Worm (Caenorhabditis elegans) whole organism, early embryonic: ENCODE results near the gene Y51A2D.8.

ENCODE experiments used
- B0310.2 ChIP-seq: sonication (generic microtip); optimal IDR thresholded peaks from 2 replicates; lab custom pipeline; 2016; ENCODE audit warnings: mild to moderate bottlenecking, missing genetic modification characterization, missing compliant biosample characterization
- F13C5.2 ChIP-seq: sonication (generic microtip); optimal IDR thresholded peaks from 2 replicates; lab custom pipeline; 2017; ENCODE audit warnings: mild to moderate bottlenecking, missing genetic modification characterization, inconsistent platforms, missing compliant biosample characterization
- aly-1 ChIP-seq: sonication (generic microtip); optimal IDR thresholded peaks from 2 replicates; lab custom pipeline; 2016; ENCODE audit warnings: missing genetic modification characterization, missing compliant biosample characterization
- ama-1 ChIP-seq: fragments of 150-350 bp; optimal IDR thresholded peaks from 2 replicates; lab custom pipeline; 2014
- ceh-13 ChIP-seq: fragments of 200-800 bp; sonication (Bioruptor generic); optimal IDR thresholded peaks from 2 replicates; lab custom pipeline; 2018; ENCODE audit warnings: mild to moderate bottlenecking, missing genetic modification characterization, missing compliant biosample characterization
- ceh-36 ChIP-seq: sonication (generic microtip); optimal IDR thresholded peaks from 2 replicates; lab custom pipeline; 2016; ENCODE audit warnings: missing genetic modification characterization, inconsistent platforms, missing compliant biosample characterization
- ets-7 ChIP-seq: sonication (generic microtip); optimal IDR thresholded peaks from 2 replicates; lab custom pipeline; 2016; ENCODE audit warnings: missing genotype, missing genetic modification characterization, missing compliant biosample characterization
- flt-1 ChIP-seq: fragments of 200-800 bp; sonication (Bioruptor generic); IDR thresholded peaks from 2 replicates; pipeline ENCODE4 v1.3.6; 2022; ENCODE audit warnings: missing genetic modification characterization, missing compliant biosample characterization
- hmbx-1 ChIP-seq: sonication (generic microtip); optimal IDR thresholded peaks from 2 replicates; lab custom pipeline; 2016; ENCODE audit warnings: mild to moderate bottlenecking, missing genetic modification characterization, missing compliant biosample characterization
- hmg-4 ChIP-seq: fragments of 200-800 bp; sonication (Bioruptor generic); optimal IDR thresholded peaks from 2 replicates; lab custom pipeline; 2018; ENCODE audit warnings: mild to moderate bottlenecking, missing genetic modification characterization, missing compliant biosample characterization
- hnd-1 ChIP-seq: sonication (generic microtip); optimal IDR thresholded peaks from 2 replicates; lab custom pipeline; 2016; ENCODE audit warnings: missing genetic modification characterization, missing compliant biosample characterization
- pes-1 ChIP-seq: fragments of 200-800 bp; sonication (Bioruptor generic); IDR thresholded peaks from 2 replicates; pipeline ENCODE4 v1.3.6; 2022; ENCODE audit warnings: missing genetic modification reagents, missing genetic modification characterization, missing compliant biosample characterization
- scrt-1 ChIP-seq: fragments of 200-800 bp; sonication (Bioruptor generic); IDR thresholded peaks from 2 replicates; pipeline ENCODE4 v1.3.6; 2022; ENCODE audit warnings: missing genetic modification characterization, missing compliant biosample characterization
- sea-1 ChIP-seq: fragments of 200-800 bp; sonication (Bioruptor generic); conservative IDR thresholded peaks from 2 replicates; pipeline ENCODE4 v1.3.6; 2022; ENCODE audit warnings: missing genetic modification characterization, missing compliant biosample characterization
- tbx-11 ChIP-seq: fragments of 200-800 bp; sonication (Bioruptor generic); IDR thresholded peaks from 2 replicates; pipeline ENCODE4 v1.3.6; 2022; ENCODE audit warnings: missing genetic modification characterization, missing compliant biosample characterization
- tbx-37 ChIP-seq: fragments of 200-800 bp; sonication (Bioruptor generic); conservative IDR thresholded peaks from 2 replicates; pipeline ENCODE4 v1.3.6; 2022; ENCODE audit warnings: missing genetic modification reagents, missing genetic modification characterization, missing compliant biosample characterization
- tra-4 ChIP-seq: sonication (generic microtip); optimal IDR thresholded peaks from 2 replicates; lab custom pipeline; 2017; ENCODE audit warnings: missing genetic modification characterization, missing compliant biosample characterization

The Y51A2D.8 gene

DNA sequence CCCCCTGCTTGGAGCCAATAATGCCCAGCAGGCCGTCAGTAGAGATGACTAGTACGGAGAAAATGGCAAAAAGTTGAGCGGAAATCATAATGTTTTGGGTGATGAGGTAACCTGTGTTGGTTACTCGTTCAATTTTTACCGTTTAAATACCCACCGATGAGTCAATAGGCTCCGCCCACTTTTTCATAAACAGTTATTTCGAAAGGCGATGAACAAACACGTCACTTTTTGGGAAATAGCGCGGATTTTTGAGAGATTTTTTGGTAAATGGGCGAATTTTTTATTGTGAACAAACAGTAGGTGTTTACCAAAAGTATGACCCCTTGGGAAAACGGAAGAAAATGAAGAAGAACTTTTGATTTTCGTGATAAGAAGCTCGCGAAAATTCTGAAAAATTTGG is 6.5 kb upstream of the Y51A2D.8 start, which contains the start of gene ttr-26:
ttr-26 (minus strand) TSS at position 101 of the 400 bp plus-strand sequence.
- no peak for TF ChIP-seq hnd-1 (tag; lab: Kevin White, UChicago)
- TF ChIP-seq flt-1 (GFP tag; lab: Robert Waterston, UW), result no peak
- TF ChIP-seq pes-1, result no peak
- TF ChIP-seq hmbx-1 (tag; lab: Kevin White, UChicago), result no peak
- no peak for TF ChIP-seq sea-1
- TF ChIP-seq aly-1, result no peak
- TF ChIP-seq tbx-37 (GFP tag; lab: Robert Waterston, UW), result no peak
- TF ChIP-seq B0310.2, result no peak
- no peak for TF ChIP-seq hmg-4
- TF ChIP-seq F13C5.2 (tag; lab: Kevin White, UChicago), result no peak
- TF ChIP-seq scrt-1 (GFP tag; lab: Robert Waterston, UW), result no peak
- no peak for TF ChIP-seq ceh-36 (tag; lab: Kevin White, UChicago)
- TF ChIP-seq tbx-11, result no peak
- TF ChIP-seq ama-1 (lab: Kevin White, UChicago), result no peak

DNA sequence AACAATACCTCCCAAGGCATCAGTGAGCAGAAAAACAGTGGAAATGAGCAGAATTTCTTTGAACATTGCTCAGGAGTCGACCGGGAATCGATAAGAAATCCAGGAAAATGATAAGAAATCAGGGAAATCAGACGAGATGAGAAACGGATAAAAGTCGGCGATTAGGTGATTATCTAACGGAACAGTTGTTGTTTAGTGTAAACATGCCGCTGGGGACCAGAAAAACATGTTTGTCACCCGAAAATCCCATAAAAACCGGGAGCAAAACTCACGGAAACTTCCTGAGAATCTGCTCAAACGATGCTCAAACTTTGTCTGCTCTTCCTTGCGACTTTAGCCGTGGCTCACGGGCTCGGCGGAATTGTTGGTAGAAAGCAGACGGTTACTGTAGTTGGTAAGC is 2.8 kb upstream of the Y51A2D.8 start, which contains the start of the genes ttr-24 and ttr-25:
ttr-24 (minus strand) TSS at position 156 of the 400 bp plus-strand sequence.
ttr-25 (plus strand) TSS at position 227 of the 400 bp plus-strand sequence.
- no peak for TF ChIP-seq tbx-37 (GFP tag; lab: Robert Waterston, UW)

DNA sequence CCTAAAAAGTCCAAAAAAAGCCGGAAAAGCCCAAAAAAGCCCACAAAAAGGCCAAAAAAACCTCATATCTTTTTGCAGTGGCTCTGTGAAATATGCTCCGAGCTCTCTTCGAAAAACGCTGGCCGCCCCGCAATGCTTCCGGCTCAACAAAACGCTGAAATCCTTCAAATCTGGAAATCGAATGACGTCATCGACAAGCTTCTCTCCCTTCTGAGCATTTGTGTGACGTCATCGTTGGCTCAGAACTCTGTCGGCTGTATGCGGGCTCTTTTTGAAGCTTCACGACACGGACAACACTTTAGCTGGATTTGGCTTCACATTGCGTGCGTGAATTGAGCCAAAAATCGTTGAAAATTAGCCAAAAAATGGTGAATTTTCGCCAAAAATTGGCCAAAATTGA is 17.6 kb downstream of the Y51A2D.8 start:
- TF ChIP-seq tra-4 (tag; lab: Kevin White, UChicago) (no peak), F13C5.2 (tag; lab: Kevin White, UChicago) (no peak), ceh-13 (no peak), aly-1 (no peak), ets-7 (tag; lab: Kevin White, UChicago) (no peak), tbx-11 (no peak), sea-1 (no peak), hmbx-1 (tag; lab: Kevin White, UChicago) (no peak), B0310.2 (no peak), ceh-36 (tag; lab: Kevin White, UChicago) (no peak), ama-1 (lab: Kevin White, UChicago) (no peak), flt-1 (GFP tag; lab: Robert Waterston, UW) (no peak)

DNA sequence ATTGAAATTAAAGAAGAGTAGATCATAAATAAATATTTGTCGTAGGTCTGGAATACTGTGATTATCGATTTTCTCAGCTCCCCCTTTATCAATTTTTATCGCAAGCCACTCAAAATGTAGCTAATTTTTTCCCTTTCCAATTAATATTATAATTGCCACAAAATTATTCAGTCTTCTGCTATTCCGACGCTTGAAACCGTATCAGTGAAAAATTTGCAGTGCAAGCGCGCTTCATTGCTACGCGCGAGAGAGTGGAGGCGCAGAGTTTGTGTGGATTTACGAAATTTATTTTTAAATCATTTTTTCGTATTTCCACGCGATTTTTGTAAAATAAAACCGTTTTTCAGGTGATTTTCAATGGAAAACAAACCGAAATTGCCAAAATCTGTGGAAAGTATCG is 20.0 kb downstream of the Y51A2D.8 start, which contains the start of gene ints-5:
ints-5 (plus strand) TSS at position 348 of the 400 bp plus-strand sequence.
- TF ChIP-seq F13C5.2 (tag; lab: Kevin White, UChicago), result no peak
- TF ChIP-seq ceh-13, result no peak
- no peak for TF ChIP-seq flt-1 (GFP tag; lab: Robert Waterston, UW)
- TF ChIP-seq tra-4 (tag; lab: Kevin White, UChicago), result no peak
- TF ChIP-seq ets-7 (tag; lab: Kevin White, UChicago), result no peak
- no peak for TF ChIP-seq scrt-1 (GFP tag; lab: Robert Waterston, UW)
- TF ChIP-seq ama-1 (lab: Kevin White, UChicago), result no peak
- no peak for TF ChIP-seq hmg-4
- TF ChIP-seq hnd-1 (tag; lab: Kevin White, UChicago), result no peak
- TF ChIP-seq hmbx-1 (tag; lab: Kevin White, UChicago), result no peak
- TF ChIP-seq pes-1, result no peak
- no peak for TF ChIP-seq tbx-37 (GFP tag; lab: Robert Waterston, UW)
- TF ChIP-seq aly-1, result no peak
- no peak for TF ChIP-seq tbx-11
- TF ChIP-seq sea-1, result no peak

DNA sequence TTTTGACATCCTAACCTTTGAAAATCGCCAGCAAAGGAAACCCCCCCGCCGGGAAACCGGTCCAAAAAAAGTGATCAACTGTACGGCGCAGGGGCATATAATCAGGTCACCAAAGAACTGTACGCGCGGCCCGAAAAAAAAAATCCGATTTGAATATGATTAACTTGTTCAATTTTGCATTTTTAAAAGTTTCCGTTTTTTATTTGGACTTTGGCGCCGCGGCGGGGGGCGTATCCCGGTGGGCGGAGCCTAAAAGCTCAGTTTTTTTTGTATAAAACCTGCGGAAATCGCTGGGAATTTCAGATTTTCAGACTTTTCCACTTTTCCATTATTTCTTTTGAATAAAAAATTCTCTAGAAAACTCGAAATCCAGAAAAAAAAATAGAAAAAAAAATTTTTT is 29.2 kb downstream of the Y51A2D.8 start, which contains the start of gene hmit-1.2:
hmit-1.2 (plus strand) TSS at position 301 of the 400 bp plus-strand sequence.
- TF ChIP-seq scrt-1 (GFP tag; lab: Robert Waterston, UW) (no peak), tbx-11 (no peak), tbx-37 (GFP tag; lab: Robert Waterston, UW) (no peak), ama-1 (lab: Kevin White, UChicago) (no peak), tra-4 (tag; lab: Kevin White, UChicago) (no peak), ets-7 (tag; lab: Kevin White, UChicago) (no peak)

DNA sequence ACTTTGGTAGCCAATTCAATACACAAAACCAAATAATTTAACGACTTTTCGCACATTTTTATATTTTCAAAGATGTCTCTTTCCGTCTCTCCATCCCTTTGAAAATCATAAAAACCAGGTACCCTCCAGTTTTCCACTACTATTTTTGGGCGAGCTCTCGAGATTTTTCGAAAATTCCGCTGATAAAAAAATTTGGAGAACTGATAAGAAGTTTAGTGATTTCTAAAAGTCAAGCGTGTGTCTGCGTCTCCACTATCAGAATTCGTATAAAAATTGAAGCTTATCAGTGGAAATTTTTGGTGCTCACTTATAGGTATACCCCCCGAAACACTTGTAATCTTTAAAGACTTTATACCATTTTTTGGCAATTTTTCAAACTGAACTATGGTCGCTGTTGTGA is 37.2 kb downstream of the Y51A2D.8 start, which contains the start of gene hmit-1.1:
hmit-1.1 (plus strand) TSS at position 294 of the 400 bp plus-strand sequence.
- no peak for TF ChIP-seq flt-1 (GFP tag; lab: Robert Waterston, UW)

DNA sequence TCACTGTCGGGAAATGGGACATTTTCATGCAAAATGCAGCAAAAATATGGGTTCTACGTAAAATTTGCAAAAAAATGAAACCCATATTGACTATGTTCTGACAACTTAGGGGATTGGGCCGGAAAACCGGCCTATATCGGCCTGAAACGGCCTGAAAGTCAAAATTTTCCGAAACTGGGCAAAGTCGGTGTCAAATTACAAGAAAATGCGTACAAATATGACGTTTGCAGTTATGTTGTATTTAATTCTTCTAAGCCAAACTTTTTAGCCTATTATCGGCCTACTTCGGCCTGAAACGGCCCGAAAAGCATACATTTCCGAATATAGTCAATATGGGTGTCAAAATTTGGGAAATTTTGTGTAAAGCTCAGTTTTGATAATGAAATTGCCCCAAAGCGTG is 41.8 kb downstream of the Y51A2D.8 start:
- TF ChIP-seq tra-4 (tag; lab: Kevin White, UChicago) (no peak), hmbx-1 (tag; lab: Kevin White, UChicago) (no peak), aly-1 (no peak), pes-1 (no peak), tbx-11 (no peak), sea-1 (no peak), scrt-1 (GFP tag; lab: Robert Waterston, UW) (no peak), B0310.2 (no peak)

DNA sequence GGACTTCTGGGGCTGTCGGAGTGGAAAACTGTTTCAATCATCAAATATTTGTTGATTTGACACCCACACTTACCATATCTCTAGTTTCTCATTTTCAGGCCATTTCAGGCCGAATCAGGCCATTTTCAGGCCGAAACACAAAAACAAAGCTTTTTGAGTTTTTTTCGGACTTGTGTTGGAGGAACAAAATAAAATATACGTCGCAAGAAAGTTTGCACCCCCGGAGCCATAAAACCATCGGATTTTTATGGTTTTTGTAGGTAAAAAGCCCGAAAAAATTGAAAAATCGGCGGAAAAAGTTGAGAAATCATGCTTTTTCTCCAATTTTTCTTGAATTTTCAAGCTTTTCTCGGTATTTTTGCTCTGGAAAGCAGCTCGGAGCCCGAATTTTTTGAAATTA is 45.1 kb downstream of the Y51A2D.8 start, which contains the start of gene Y51A2D.1:
Y51A2D.1 (plus strand) TSS at position 301 of the 400 bp plus-strand sequence.
- TF ChIP-seq tra-4 (tag; lab: Kevin White, UChicago) (no peak), sea-1 (no peak), pes-1 (no peak)

DNA sequence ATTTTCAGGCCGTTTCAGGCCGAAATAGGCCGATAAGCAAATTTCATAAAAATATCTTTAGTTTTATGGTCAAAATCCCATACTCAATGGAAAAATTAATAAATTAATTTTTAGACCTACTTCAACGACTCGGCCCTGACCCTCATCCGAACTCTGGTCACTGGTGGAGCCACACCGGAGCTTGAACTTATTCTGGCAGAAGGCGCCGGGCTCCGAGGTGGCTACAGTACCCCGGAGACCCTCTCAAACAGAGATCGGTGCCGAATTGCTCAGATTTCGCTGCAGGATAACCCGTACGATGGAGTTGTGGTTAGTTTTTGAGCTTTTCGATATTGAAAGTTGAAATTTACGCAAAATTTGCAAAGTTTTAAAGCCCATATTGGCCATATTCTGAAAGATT is 46.9 kb downstream of the Y51A2D.8 start:
- TF ChIP-seq ceh-13, result peak; percentile 4
- no peak for TF ChIP-seq aly-1
- TF ChIP-seq tbx-37 (GFP tag; lab: Robert Waterston, UW), result no peak
- TF ChIP-seq B0310.2, result no peak
